Fruit fly (Drosophila melanogaster) whole organism, embryonic: ENCODE results near the gene Mic26-27.

Source experiments
- B-H1 ChIP-seq: fragments of 200-800 bp; sonication (Bioruptor generic); IDR thresholded peaks from 3 replicates; pipeline ENCODE4 v1.3.6; 2022; ENCODE audit warnings: missing biosample characterization, missing genetic modification characterization
- Bgb ChIP-seq: fragments of 200-800 bp; sonication (Bioruptor generic); IDR thresholded peaks from 2 replicates; pipeline ENCODE4 v1.3.6; 2022; ENCODE audit warnings: missing biosample characterization, missing genetic modification characterization; ENCODE audit not compliant: partially characterized antibody
- CG10366 ChIP-seq: fragments of 200-800 bp; sonication (Bioruptor generic); IDR thresholded peaks from 2 replicates; pipeline ENCODE4 v1.3.6; 2022; ENCODE audit warnings: missing biosample characterization, missing genetic modification characterization
- CG11247 ChIP-seq: fragments of 200-800 bp; sonication (Bioruptor generic); IDR thresholded peaks from 2 replicates; pipeline ENCODE4 v1.3.6; 2022; ENCODE audit warnings: missing biosample characterization, missing genetic modification characterization
- CG11456 ChIP-seq: fragments of 200-800 bp; sonication (Bioruptor generic); IDR thresholded peaks from 3 replicates; pipeline ENCODE4 v1.3.6; 2022; ENCODE audit warnings: missing biosample characterization, missing genetic modification characterization
- CG12391 ChIP-seq: fragments of 200-800 bp; sonication (Bioruptor generic); optimal IDR thresholded peaks from 3 replicates; lab custom pipeline; 2018; ENCODE audit warnings: missing biosample characterization, mild to moderate bottlenecking, missing genetic modification characterization, moderate library complexity
- CG12769 ChIP-seq: fragments of 200-800 bp; sonication (Bioruptor generic); optimal IDR thresholded peaks from 2 replicates; lab custom pipeline; 2019; ENCODE audit warnings: missing biosample characterization, mild to moderate bottlenecking, missing genetic modification characterization, moderate library complexity
- CG13287 ChIP-seq: fragments of 200-800 bp; sonication (Bioruptor generic); IDR thresholded peaks from 2 replicates; pipeline ENCODE4 v1.3.6; 2022; ENCODE audit warnings: missing biosample characterization, missing genetic modification characterization; ENCODE audit not compliant: partially characterized antibody
- CG13296 ChIP-seq: fragments of 200-800 bp; sonication (Bioruptor generic); optimal IDR thresholded peaks from 3 replicates; lab custom pipeline; 2018; ENCODE audit warnings: missing biosample characterization, mild to moderate bottlenecking, missing genetic modification characterization
- CG13424 ChIP-seq: fragments of 200-800 bp; sonication (Bioruptor generic); optimal IDR thresholded peaks from 2 replicates; lab custom pipeline; 2019; ENCODE audit warnings: missing biosample characterization, mild to moderate bottlenecking, missing genetic modification characterization, moderate library complexity
- CG13775 ChIP-seq: fragments of 200-800 bp; sonication (Bioruptor generic); optimal IDR thresholded peaks from 3 replicates; lab custom pipeline; 2017; ENCODE audit warnings: missing biosample characterization, mild to moderate bottlenecking, missing genetic modification characterization
- CG14710 ChIP-seq: fragments of 200-800 bp; sonication (Bioruptor generic); optimal IDR thresholded peaks from 3 replicates; lab custom pipeline; 2019; ENCODE audit warnings: missing biosample characterization, mild to moderate bottlenecking, missing genetic modification characterization, moderate library complexity
- CG15514 ChIP-seq: fragments of 200-800 bp; sonication (Bioruptor generic); optimal IDR thresholded peaks from 3 replicates; lab custom pipeline; 2017; ENCODE audit warnings: missing biosample characterization, missing genetic modification characterization, mild to moderate bottlenecking, moderate library complexity, missing genetic modification reagents
- CG17568 ChIP-seq: fragments of 200-800 bp; sonication (Bioruptor generic); optimal IDR thresholded peaks from 2 replicates; lab custom pipeline; 2018; ENCODE audit warnings: missing biosample characterization, mild to moderate bottlenecking, missing genetic modification characterization, moderate library complexity
- CG1792 ChIP-seq: fragments of 200-800 bp; sonication (Bioruptor generic); optimal IDR thresholded peaks from 2 replicates; lab custom pipeline; 2016; ENCODE audit warnings: missing biosample characterization, missing genetic modification characterization
- CG2116 ChIP-seq: fragments of 200-800 bp; sonication (Bioruptor generic); optimal IDR thresholded peaks from 3 replicates; lab custom pipeline; 2018; ENCODE audit warnings: missing biosample characterization, mild to moderate bottlenecking, missing genetic modification characterization
- CG30020 ChIP-seq: fragments of 200-800 bp; optimal IDR thresholded peaks from 2 replicates; lab custom pipeline; 2019; ENCODE audit warnings: missing biosample characterization, mild to moderate bottlenecking, missing genetic modification characterization, moderate library complexity
- CG31224 ChIP-seq: fragments of 200-800 bp; sonication (Bioruptor generic); IDR thresholded peaks from 2 replicates; pipeline ENCODE4 v1.3.6; 2022; ENCODE audit warnings: missing biosample characterization, missing genetic modification characterization
- CG34376 ChIP-seq: fragments of 200-800 bp; sonication (Bioruptor generic); optimal IDR thresholded peaks from 2 replicates; lab custom pipeline; 2018; ENCODE audit warnings: missing biosample characterization, mild to moderate bottlenecking, missing genetic modification characterization
- CG34422 ChIP-seq: fragments of 200-800 bp; sonication (Bioruptor generic); IDR thresholded peaks from 3 replicates; pipeline ENCODE4 v1.3.6; 2022; ENCODE audit warnings: missing biosample characterization, missing genetic modification characterization
- CG4404 ChIP-seq: fragments of 200-800 bp; sonication (Bioruptor generic); IDR thresholded peaks from 2 replicates; pipeline ENCODE4 v1.3.6; 2022; ENCODE audit warnings: missing biosample characterization, missing genetic modification characterization
- CG4707 ChIP-seq: fragments of 200-800 bp; sonication (Bioruptor generic); optimal IDR thresholded peaks from 2 replicates; lab custom pipeline; 2018; ENCODE audit warnings: missing biosample characterization, mild to moderate bottlenecking, missing genetic modification characterization, moderate library complexity
- CG6765 ChIP-seq: fragments of 200-800 bp; sonication (Bioruptor generic); optimal IDR thresholded peaks from 3 replicates; lab custom pipeline; 2017; ENCODE audit warnings: missing biosample characterization, mild to moderate bottlenecking, missing genetic modification characterization
- CG7357 ChIP-seq: fragments of 200-800 bp; sonication (Bioruptor generic); IDR thresholded peaks from 3 replicates; pipeline ENCODE4 v1.3.6; 2022; ENCODE audit warnings: missing biosample characterization, missing genetic modification characterization
- CG7372 ChIP-seq: fragments of 200-800 bp; sonication (Bioruptor generic); IDR thresholded peaks from 2 replicates; pipeline ENCODE4 v1.3.6; 2022; ENCODE audit warnings: missing biosample characterization, missing genetic modification characterization
- CG7786 ChIP-seq: fragments of 200-800 bp; sonication (Bioruptor generic); optimal IDR thresholded peaks from 2 replicates; lab custom pipeline; 2016; ENCODE audit warnings: missing biosample characterization, missing genetic modification characterization
- CG8281 ChIP-seq: fragments of 200-800 bp; sonication (Bioruptor generic); optimal IDR thresholded peaks from 2 replicates; lab custom pipeline; 2018; ENCODE audit warnings: missing biosample characterization, mild to moderate bottlenecking, missing genetic modification characterization, moderate library complexity
- CG9609 ChIP-seq: fragments of 200-800 bp; sonication (Bioruptor generic); optimal IDR thresholded peaks from 3 replicates; lab custom pipeline; 2016; ENCODE audit warnings: missing biosample characterization, missing genetic modification characterization
- CG9817 ChIP-seq: fragments of 200-800 bp; sonication (Bioruptor generic); optimal IDR thresholded peaks from 2 replicates; lab custom pipeline; 2018; ENCODE audit warnings: missing biosample characterization, mild to moderate bottlenecking, missing genetic modification characterization, moderate library complexity
- Dbx ChIP-seq: fragments of 200-800 bp; sonication (Bioruptor generic); IDR thresholded peaks from 3 replicates; pipeline ENCODE4 v1.3.6; 2022; ENCODE audit warnings: missing biosample characterization, missing genetic modification characterization
- Doc3 ChIP-seq: fragments of 200-800 bp; sonication (Bioruptor generic); IDR thresholded peaks from 3 replicates; pipeline ENCODE4 v1.3.6; 2022; ENCODE audit warnings: missing biosample characterization, missing genetic modification characterization; ENCODE audit not compliant: partially characterized antibody
- Fer2 ChIP-seq: fragments of 200-800 bp; sonication (Bioruptor generic); optimal IDR thresholded peaks from 2 replicates; lab custom pipeline; 2018; ENCODE audit warnings: missing biosample characterization, mild to moderate bottlenecking, missing genetic modification characterization, moderate library complexity
- Hand ChIP-seq: fragments of 200-800 bp; sonication (Bioruptor generic); optimal IDR thresholded peaks from 2 replicates; lab custom pipeline; 2017; ENCODE audit warnings: mild to moderate bottlenecking, missing biosample characterization, missing genetic modification reagents, missing genetic modification characterization
- Hey ChIP-seq: fragments of 200-800 bp; sonication (Bioruptor generic); optimal IDR thresholded peaks from 3 replicates; lab custom pipeline; 2018; ENCODE audit warnings: missing biosample characterization, mild to moderate bottlenecking, missing genetic modification characterization
- NFAT ChIP-seq: fragments of 200-800 bp; sonication (Bioruptor generic); IDR thresholded peaks from 2 replicates; pipeline ENCODE4 v1.3.6; 2022; ENCODE audit warnings: missing biosample characterization, missing genetic modification characterization
- Ravus ChIP-seq: fragments of 200-800 bp; sonication (Bioruptor generic); IDR thresholded peaks from 2 replicates; pipeline ENCODE4 v1.3.6; 2022; ENCODE audit warnings: missing biosample characterization, missing genetic modification characterization
- Six4 ChIP-seq: fragments of 200-800 bp; sonication (Bioruptor generic); optimal IDR thresholded peaks from 2 replicates; lab custom pipeline; 2016; ENCODE audit warnings: missing biosample characterization, missing genetic modification characterization
- Sry-δ ChIP-seq: fragments of 200-800 bp; sonication (Bioruptor generic); optimal IDR thresholded peaks from 2 replicates; lab custom pipeline; 2016; ENCODE audit warnings: missing biosample characterization, missing genetic modification characterization
- Stat92E ChIP-seq, 3 experiments: fragments of >200 bp in 2 of 3; fragments of 200-800 bp in 1 of 3; sonication (Bioruptor generic) in 1 of 3; optimal IDR thresholded peaks; 2 replicates each; lab custom pipeline; 2017 to 2019; ENCODE audit warnings: missing biosample characterization in 3 of 3, missing genetic modification characterization in 3 of 3, mild to moderate bottlenecking in 1 of 3, moderate library complexity in 1 of 3
- ara ChIP-seq: fragments of 200-800 bp; sonication (Bioruptor generic); IDR thresholded peaks from 2 replicates; pipeline ENCODE4 v1.3.6; 2022; ENCODE audit warnings: missing biosample characterization, missing genetic modification characterization
- dysf ChIP-seq: fragments of 200-800 bp; sonication (Bioruptor generic); IDR thresholded peaks from 3 replicates; pipeline ENCODE4 v1.3.6; 2022; ENCODE audit warnings: missing biosample characterization, missing genetic modification characterization
- fd96Cb ChIP-seq: fragments of 200-800 bp; sonication (Bioruptor generic); optimal IDR thresholded peaks from 2 replicates; lab custom pipeline; 2018; ENCODE audit warnings: missing biosample characterization, mild to moderate bottlenecking, missing genetic modification characterization, moderate library complexity
- hb ChIP-seq: fragments of 200-800 bp; sonication (Bioruptor generic); IDR thresholded peaks from 3 replicates; pipeline ENCODE4 v1.3.6; 2022; ENCODE audit warnings: missing biosample characterization, missing genetic modification characterization; ENCODE audit not compliant: partially characterized antibody
- nmo ChIP-seq: fragments of 200-800 bp; sonication (Bioruptor generic); optimal IDR thresholded peaks from 2 replicates; lab custom pipeline; 2018; ENCODE audit warnings: missing biosample characterization, mild to moderate bottlenecking, missing genetic modification characterization, moderate library complexity
- odd ChIP-seq: fragments of 200-800 bp; sonication (Bioruptor generic); optimal IDR thresholded peaks from 2 replicates; lab custom pipeline; 2017; ENCODE audit warnings: missing biosample characterization, mild to moderate bottlenecking, missing genetic modification characterization
- org-1 ChIP-seq: fragments of 200-800 bp; sonication (Bioruptor generic); optimal IDR thresholded peaks from 2 replicates; lab custom pipeline; 2017; ENCODE audit warnings: missing biosample characterization, missing genetic modification characterization
- pros ChIP-seq: fragments of 200-800 bp; sonication (Bioruptor generic); optimal IDR thresholded peaks from 3 replicates; lab custom pipeline; 2019; ENCODE audit warnings: missing biosample characterization, mild to moderate bottlenecking, missing genetic modification characterization, moderate library complexity
- pum ChIP-seq: fragments of 200-800 bp; sonication (Bioruptor generic); optimal IDR thresholded peaks from 2 replicates; lab custom pipeline; 2016; ENCODE audit warnings: missing biosample characterization, missing genetic modification characterization
- repo ChIP-seq: fragments of 200-800 bp; sonication (Bioruptor generic); optimal IDR thresholded peaks from 2 replicates; lab custom pipeline; 2016; ENCODE audit warnings: missing biosample characterization, missing genetic modification characterization

The Mic26-27 gene

DNA sequence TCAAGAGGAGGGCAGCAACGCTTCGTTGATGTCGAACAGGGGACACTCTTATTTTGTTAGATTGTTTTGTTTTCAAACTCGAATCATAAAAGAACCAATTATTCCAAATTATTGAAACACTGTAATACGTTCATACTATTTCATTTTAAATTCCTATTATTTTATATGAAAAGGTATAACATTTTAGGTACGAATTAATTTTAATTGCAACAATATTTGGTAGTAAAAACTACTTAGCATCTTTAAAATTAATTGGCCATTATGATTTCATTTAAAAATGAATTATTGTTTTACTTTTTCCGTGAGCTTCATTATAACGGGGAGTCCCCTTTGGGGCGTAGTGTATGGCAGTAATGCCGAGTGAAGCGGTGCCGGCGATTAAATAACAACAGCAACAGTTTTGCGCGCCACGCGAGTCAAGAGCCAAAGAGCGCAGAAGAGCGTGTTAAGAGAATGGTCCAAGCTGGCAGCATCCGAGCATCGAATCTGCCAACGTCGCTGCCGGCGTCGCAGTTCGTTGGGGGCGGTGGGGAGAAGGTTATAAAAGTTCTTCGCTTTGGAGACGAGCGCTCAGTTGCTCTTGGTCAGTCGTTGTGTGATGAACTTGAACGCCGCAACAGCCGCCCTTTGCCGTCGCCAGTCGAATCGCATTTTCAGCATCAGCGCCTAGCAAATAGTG, 11.0 kb upstream of the Mic26-27 start (continued):
- TF ChIP-seq CG6765 (GFP tag; lab: Kevin White, UChicago) (no peak), CG13775 (GFP tag; lab: Kevin White, UChicago) (peak; percentile 40), Sry-δ (GFP tag; lab: Kevin White, UChicago) (no peak), Hand (GFP tag; lab: Kevin White, UChicago) (no peak), nmo (peak; percentile 57), CG7372 (GFP tag; lab: Robert Waterston, UW) (no peak), CG13287 (GFP tag; lab: Robert Waterston, UW) (peak; percentile 58), CG13296 (GFP tag; lab: Kevin White, UChicago) (peak; percentile 36), fd96Cb (tag; lab: Kevin White, UChicago) (peak; percentile 30), Doc3 (GFP tag; lab: Robert Waterston, UW) (0 out of 3 replicates have a peak, but pooled peaks have one; percentile 23), Ravus (no peak), Stat92E (GFP tag; optimal IDR thresholded peaks at IDR 0.05; lab: Kevin White, UChicago) (no peak), CG17568 (GFP tag; lab: Kevin White, UChicago) (no peak), hb (no peak), Fer2 (tag; lab: Kevin White, UChicago) (no peak), CG14710 (tag; lab: Kevin White, UChicago) (no peak), CG34376 (peak; percentile 47), CG7786 (GFP tag; lab: Kevin White, UChicago) (no peak), CG11456 (no peak), CG9609 (GFP tag; lab: Kevin White, UChicago) (no peak), ara (no peak), Dbx (GFP tag; lab: Robert Waterston, UW) (peak; percentile 63; the same call in 2 of the 3 replicates), org-1 (GFP tag; lab: Kevin White, UChicago) (peak; percentile 40), CG34422 (GFP tag; lab: Robert Waterston, UW) (no peak; the same call in 2 of the 3 replicates), CG12391 (tag; lab: Kevin White, UChicago) (peak; percentile 53), CG8281 (tag; lab: Kevin White, UChicago) (no peak), CG13424 (tag; lab: Kevin White, UChicago) (peak; percentile 57), CG10366 (peak; percentile 11; the same call in 1 of the 2 replicates), CG15514 (peak; percentile 6), CG4404 (GFP tag; lab: Robert Waterston, UW) (no peak), CG30020 (no peak), dysf (GFP tag; lab: Robert Waterston, UW) (peak; percentile 67; the same call in 2 of the 3 replicates), repo (GFP tag; lab: Kevin White, UChicago) (no peak), Hey (no peak), CG2116 (no peak), Bgb (peak; percentile 59), CG4707 (GFP tag; lab: Kevin White, UChicago) (no peak), B-H1 (peak; percentile 28; the same call in 1 of the 3 replicates), CG7357 (GFP tag; lab: Robert Waterston, UW) (no peak), NFAT (GFP tag; lab: Robert Waterston, UW) (no peak), CG11247 (GFP tag; lab: Robert Waterston, UW) (no peak), CG9817 (tag; lab: Kevin White, UChicago) (peak; percentile 31), CG1792 (GFP tag; lab: Kevin White, UChicago) (no peak), pum (GFP tag; lab: Kevin White, UChicago) (no peak), CG12769 (tag; lab: Kevin White, UChicago) (no peak), odd (GFP tag; lab: Kevin White, UChicago) (peak; percentile 16), Six4 (no peak), pros (GFP tag; lab: Kevin White, UChicago) (no peak), CG31224 (GFP tag; lab: Robert Waterston, UW) (no peak)
